Worm (Caenorhabditis elegans): ENCODE data around the gene cit-1.1.

DNA sequence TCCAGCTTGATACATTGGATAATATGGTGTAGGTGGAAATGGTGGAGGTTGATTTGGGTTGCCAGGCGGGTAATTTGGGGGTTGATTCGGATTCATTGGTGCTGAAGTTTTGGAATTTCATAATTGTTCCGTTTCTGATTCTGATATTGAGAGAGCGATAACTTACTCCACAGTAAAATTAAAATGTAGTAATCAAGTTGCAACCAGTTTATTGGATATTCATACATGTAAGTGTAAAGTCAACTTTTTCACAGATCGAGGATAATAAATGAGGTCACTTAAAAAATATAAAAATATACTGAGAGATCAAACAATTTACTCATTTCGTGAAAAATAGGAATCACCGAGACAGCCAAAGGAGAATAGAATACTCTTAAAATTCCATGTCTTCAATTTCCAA lies 18.3 kb upstream of the cit-1.1 start, which contains the start of gene mdt-30:
- no peak for TF ChIP-seq M03D4.4 (tag; optimal IDR thresholded peaks at IDR 0.05)
- no peak for TF ChIP-seq pha-4 (tag; optimal IDR thresholded peaks at IDR 0.05)
- no peak for TF ChIP-seq nhr-12 (tag; optimal IDR thresholded peaks at IDR 0.05)
- TF ChIP-seq nhr-76 (tag; optimal IDR thresholded peaks at IDR 0.05): no peak
- TF ChIP-seq sem-2 (GFP tag; optimal IDR thresholded peaks at IDR 0.05): no peak
- TF ChIP-seq snpc-4 (tag; optimal IDR thresholded peaks at IDR 0.05): no peak
- TF ChIP-seq elt-3 (tag; optimal IDR thresholded peaks at IDR 0.05): no peak
- no peak for TF ChIP-seq nhr-237 (tag; optimal IDR thresholded peaks at IDR 0.05)
- TF ChIP-seq ztf-11 (tag; optimal IDR thresholded peaks at IDR 0.05): no peak
- TF ChIP-seq unc-62 (GFP tag; optimal IDR thresholded peaks at IDR 0.05): no peak

All from whole organism, mixed stage, embryonic.